Worm (Caenorhabditis elegans) whole organism, L4 larva: Measurements from ENCODE around the gene mff-1.

ENCODE experiments used
- F26F4.8 ChIP-seq: fragments of 200-800 bp; sonication (Bioruptor generic); conservative IDR thresholded peaks from 2 replicates; pipeline ENCODE4 v1.3.6; 2022; ENCODE audit warnings: missing genetic modification characterization, missing compliant biosample characterization
- F49E8.2 ChIP-seq: sonication (generic microtip); optimal IDR thresholded peaks from 2 replicates; lab custom pipeline; 2016; ENCODE audit warnings: missing compliant biosample characterization, mild to moderate bottlenecking, missing genetic modification characterization, borderline replicate concordance
- egl-27 ChIP-seq: sonication (generic microtip); optimal IDR thresholded peaks from 3 replicates; lab custom pipeline; 2017; ENCODE audit warnings: missing biosample characterization, missing genetic modification reagents, missing genetic modification characterization
- fkh-10 ChIP-seq: fragments of 150-350 bp; optimal IDR thresholded peaks from 2 replicates; lab custom pipeline; 2014; ENCODE audit warnings: missing biosample characterization, missing genetic modification reagents, missing genetic modification characterization
- lim-7 ChIP-seq: fragments of 200-800 bp; sonication (Bioruptor generic); IDR thresholded peaks from 2 replicates; pipeline ENCODE4 v1.3.6; 2022; ENCODE audit warnings: missing genetic modification characterization, missing compliant biosample characterization
- lin-39 ChIP-seq: fragments of 150-350 bp; optimal IDR thresholded peaks from 2 replicates; lab custom pipeline; 2014; ENCODE audit warnings: missing biosample characterization, missing genetic modification reagents, missing genetic modification characterization
- lir-3 ChIP-seq: sonication (generic microtip); optimal IDR thresholded peaks from 2 replicates; lab custom pipeline; 2016; ENCODE audit warnings: mild to moderate bottlenecking, missing genetic modification characterization, missing compliant biosample characterization
- nhr-76 ChIP-seq: fragments of 150-350 bp; optimal IDR thresholded peaks from 2 replicates; lab custom pipeline; 2014; ENCODE audit warnings: missing biosample characterization, missing genetic modification characterization
- spr-1 ChIP-seq: sonication (generic microtip); optimal IDR thresholded peaks from 2 replicates; lab custom pipeline; 2016; ENCODE audit warnings: mild to moderate bottlenecking, missing genetic modification characterization, missing compliant biosample characterization

DNA sequence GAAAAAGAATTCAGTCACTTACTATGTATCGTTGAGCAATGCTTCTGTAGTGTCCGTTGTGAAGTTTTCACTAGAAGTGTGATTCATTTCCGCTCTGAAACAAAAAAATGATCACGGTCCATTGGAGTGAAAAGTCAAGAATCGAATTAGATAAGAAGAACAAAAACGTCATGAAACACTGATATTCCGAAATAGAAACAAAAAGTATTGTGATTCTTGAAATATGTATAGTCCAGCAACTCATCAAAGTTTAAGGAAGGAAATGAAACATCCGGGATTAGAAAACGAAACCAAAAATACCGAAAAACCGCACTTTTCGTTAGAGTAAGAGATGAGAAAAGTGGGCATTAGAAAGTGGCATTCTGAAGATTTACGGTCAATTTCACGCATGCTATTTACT lies 45.6 kb upstream of the mff-1 start, which contains the start of gene npr-10:
- TF ChIP-seq F49E8.2 (tag; lab: Kevin White, UChicago) (no peak), fkh-10 (GFP tag; lab: Kevin White, UChicago) (no peak), lim-7 (no peak), nhr-76 (tag; lab: Kevin White, UChicago) (no peak), spr-1 (tag; lab: Kevin White, UChicago) (no peak), F26F4.8 (GFP tag; lab: Robert Waterston, UW) (no peak), lir-3 (tag; lab: Kevin White, UChicago) (no peak), egl-27 (tag; lab: Kevin White, UChicago) (no peak), lin-39 (tag; lab: Kevin White, UChicago) (no peak)
